Worm (Caenorhabditis elegans): ENCODE results near the gene aqp-2.

Gene aqp-2

ce11 chrII:9282787-9283186 lies 21.0 kb upstream of the aqp-2 start (continued):
- TF ChIP-seq F39B2.1 (GFP tag; IDR thresholded peaks at IDR 0.05) (no peak), cebp-1 (GFP tag; IDR thresholded peaks at IDR 0.05) (peak; percentile 69), cebp-1 (tag; optimal IDR thresholded peaks at IDR 0.05) (peak; percentile 91), Y67H2A.10 (GFP tag; conservative IDR thresholded peaks at IDR 0.05) (no peak), ccch-3 (GFP tag; optimal IDR thresholded peaks at IDR 0.05) (no peak), somi-1 (GFP tag; optimal IDR thresholded peaks at IDR 0.05) (peak; percentile 73), ztf-18 (tag; optimal IDR thresholded peaks at IDR 0.05) (peak; percentile 64), pha-4 (tag; optimal IDR thresholded peaks at IDR 0.05) (no peak), lsy-27 (tag; optimal IDR thresholded peaks at IDR 0.05; ENCODE audit: borderline replicate concordance, insufficient read depth) (no peak), F10E7.11 (tag; optimal IDR thresholded peaks at IDR 0.05) (no peak), F37B4.10 (GFP tag; IDR thresholded peaks at IDR 0.05) (no peak), let-607 (tag; optimal IDR thresholded peaks at IDR 0.05) (peak; percentile 58 to 62), rcor-1 (GFP tag; IDR thresholded peaks at IDR 0.05) (peak; percentile 58; the same call in 1 of the 2 replicates), F22D6.2 (tag; optimal IDR thresholded peaks at IDR 0.05) (peak; percentile 34), ztf-3 (GFP tag; optimal IDR thresholded peaks at IDR 0.05) (peak; percentile 28), lin-35 (GFP tag; optimal IDR thresholded peaks at IDR 0.05) (peak in 1 of 3 experiments; percentile 82), lsl-1 (GFP tag; optimal IDR thresholded peaks at IDR 0.05) (no peak), zfh-2 (GFP tag; conservative IDR thresholded peaks at IDR 0.05) (peak; percentile 94), C06A6.2 (GFP tag; conservative IDR thresholded peaks at IDR 0.05) (peak; percentile 66), tbp1 (GFP tag; optimal IDR thresholded peaks at IDR 0.05) (peak; percentile 63), K11D2.4 (GFP tag; IDR thresholded peaks at IDR 0.05) (peak; percentile 65; the same call in 1 of the 2 replicates), hmg-1.2 (GFP tag; IDR thresholded peaks at IDR 0.05) (peak; percentile 88), F57C9.4 (tag; optimal IDR thresholded peaks at IDR 0.05) (no peak), die-1 (tag; optimal IDR thresholded peaks at IDR 0.05) (peak; percentile 32), ztf-6 (GFP tag; IDR thresholded peaks at IDR 0.05) (0 out of 2 replicates have a peak, but pooled peaks have one; percentile 39), D2030.7 (GFP tag; IDR thresholded peaks at IDR 0.05) (no peak), F49E8.2 (tag; optimal IDR thresholded peaks at IDR 0.05; ENCODE audit: insufficient read depth) (no peak), Y95B8A.8 (GFP tag; IDR thresholded peaks at IDR 0.05) (peak; percentile 78; the same call in 1 of the 2 replicates), snpc-1.3 (tag; optimal IDR thresholded peaks at IDR 0.05; ENCODE audit: insufficient read depth) (peak; percentile 12), pbrm-1 (GFP tag; IDR thresholded peaks at IDR 0.05) (peak; percentile 70; the same call in 1 of the 2 replicates), madf-6 (GFP tag; IDR thresholded peaks at IDR 0.05) (peak; percentile 17; the same call in 1 of the 2 replicates), nhr-27 (tag; optimal IDR thresholded peaks at IDR 0.05) (no peak), madf-8 (GFP tag; conservative IDR thresholded peaks at IDR 0.05) (no peak), let-526 (GFP tag; IDR thresholded peaks at IDR 0.05) (no peak), atf-7 (tag; optimal IDR thresholded peaks at IDR 0.05) (peak; percentile 85), gei-17 (GFP tag; optimal IDR thresholded peaks at IDR 0.05) (peak; percentile 42), attf-3 (GFP tag; conservative IDR thresholded peaks at IDR 0.05) (no peak), snpc-4 (GFP tag; optimal IDR thresholded peaks at IDR 0.05) (no peak), snpc-4 (tag; optimal IDR thresholded peaks at IDR 0.05) (peak; percentile 59 to 79 (median 70)), attf-5 (GFP tag; optimal IDR thresholded peaks at IDR 0.05) (peak; percentile 82), Y79H2A.3 (GFP tag; conservative IDR thresholded peaks at IDR 0.05) (no peak), dox-1 (GFP tag; IDR thresholded peaks at IDR 0.05) (peak; percentile 89), ets-4 (GFP tag; optimal IDR thresholded peaks at IDR 0.05) (peak; percentile 85), hmg-20 (GFP tag; IDR thresholded peaks at IDR 0.05) (no peak), dpl-1 (GFP tag; optimal IDR thresholded peaks at IDR 0.05) (no peak), efl-1 (GFP tag; optimal IDR thresholded peaks at IDR 0.05) (no peak), B0336.3 (GFP tag; IDR thresholded peaks at IDR 0.05) (peak; percentile 84; the same call in 1 of the 2 replicates), ceh-27 (GFP tag; optimal IDR thresholded peaks at IDR 0.05) (peak; percentile 81)
